Fruit fly (Drosophila melanogaster): ENCODE measurements around the gene dpr6.

The dpr6 gene

dm6 chr3L:10100781-10101180 lies 126.3 kb downstream of the dpr6 start, which contains the start of gene CG42826:
Gene CG42826 (minus strand): TSS chr3L:10100881.
- no peak for TF ChIP-seq EcR (GFP tag; optimal IDR thresholded peaks at IDR 0.05)
- TF ChIP-seq Pif1B (GFP tag; optimal IDR thresholded peaks at IDR 0.05) = no peak
- no peak for TF ChIP-seq CG32121 (GFP tag; IDR thresholded peaks at IDR 0.05)
- TF ChIP-seq Snoo (tag; optimal IDR thresholded peaks at IDR 0.05) = no peak
- no peak for TF ChIP-seq CG15710 (tag; optimal IDR thresholded peaks at IDR 0.05)
- TF ChIP-seq CG4496 (GFP tag; IDR thresholded peaks at IDR 0.05) = no peak
- TF ChIP-seq CG10348 (GFP tag; IDR thresholded peaks at IDR 0.05) = no peak
- TF ChIP-seq CG13204 (GFP tag; optimal IDR thresholded peaks at IDR 0.05) = no peak
- TF ChIP-seq CG14655 (GFP tag; optimal IDR thresholded peaks at IDR 0.05) = no peak
- no peak for TF ChIP-seq Ets98B (GFP tag; IDR thresholded peaks at IDR 0.05)
- TF ChIP-seq CG8159 (tag; optimal IDR thresholded peaks at IDR 0.05) = no peak
- TF ChIP-seq gl (tag; optimal IDR thresholded peaks at IDR 0.05) = no peak
- no peak for TF ChIP-seq CG34367 (tag; optimal IDR thresholded peaks at IDR 0.05)
- TF ChIP-seq CG9948 (tag; optimal IDR thresholded peaks at IDR 0.05) = no peak
- TF ChIP-seq CG12605 (GFP tag; IDR thresholded peaks at IDR 0.05) = no peak

dm6 chr3L:10105820-10106219 lies 131.4 kb downstream of the dpr6 start:
- TF ChIP-seq Ets98B (GFP tag; IDR thresholded peaks at IDR 0.05) (no peak), Pif1B (GFP tag; optimal IDR thresholded peaks at IDR 0.05) (no peak)

dm6 chr3L:10110379-10110778 lies 135.9 kb downstream of the dpr6 start:
- TF ChIP-seq CG8301 (tag; optimal IDR thresholded peaks at IDR 0.05) (peak; percentile 33), CG14655 (GFP tag; optimal IDR thresholded peaks at IDR 0.05) (peak; percentile 57), CG15710 (tag; optimal IDR thresholded peaks at IDR 0.05) (no peak), CG8159 (tag; optimal IDR thresholded peaks at IDR 0.05) (peak; percentile 34)

dm6 chr3L:10151527-10151926 lies 177.1 kb downstream of the dpr6 start, which contains the start of gene CG8072:
Gene CG8072 (plus strand): TSS chr3L:10151827.
- no peak for TF ChIP-seq Pif1B (GFP tag; optimal IDR thresholded peaks at IDR 0.05)
- no peak for TF ChIP-seq CG13204 (GFP tag; optimal IDR thresholded peaks at IDR 0.05)
- TF ChIP-seq fd96Ca (GFP tag; IDR thresholded peaks at IDR 0.05) = no peak
- TF ChIP-seq D1 (tag; optimal IDR thresholded peaks at IDR 0.05) = no peak
- no peak for TF ChIP-seq CG12605 (GFP tag; IDR thresholded peaks at IDR 0.05)
- TF ChIP-seq CG10348 (GFP tag; IDR thresholded peaks at IDR 0.05) = no peak
- TF ChIP-seq Pif1A (GFP tag; optimal IDR thresholded peaks at IDR 0.05) = no peak
- no peak for TF ChIP-seq CG14655 (GFP tag; optimal IDR thresholded peaks at IDR 0.05)
- TF ChIP-seq CG8159 (tag; optimal IDR thresholded peaks at IDR 0.05) = no peak
- no peak for TF ChIP-seq CG34367 (tag; optimal IDR thresholded peaks at IDR 0.05)
- no peak for TF ChIP-seq CG32121 (GFP tag; IDR thresholded peaks at IDR 0.05)
- TF ChIP-seq CG4496 (GFP tag; IDR thresholded peaks at IDR 0.05) = no peak
- no peak for TF ChIP-seq CG9948 (tag; optimal IDR thresholded peaks at IDR 0.05)
- TF ChIP-seq CG15710 (tag; optimal IDR thresholded peaks at IDR 0.05) = no peak
- no peak for TF ChIP-seq rn (GFP tag; IDR thresholded peaks at IDR 0.05)
- TF ChIP-seq Snoo (tag; optimal IDR thresholded peaks at IDR 0.05) = no peak
- no peak for TF ChIP-seq gl (tag; optimal IDR thresholded peaks at IDR 0.05)
- no peak for TF ChIP-seq CG8301 (tag; optimal IDR thresholded peaks at IDR 0.05)
- no peak for TF ChIP-seq EcR (GFP tag; optimal IDR thresholded peaks at IDR 0.05)
- no peak for TF ChIP-seq Ets98B (GFP tag; IDR thresholded peaks at IDR 0.05)

dm6 chr3L:10156080-10156479 lies 181.6 kb downstream of the dpr6 start:
- TF ChIP-seq CG34367 (tag; optimal IDR thresholded peaks at IDR 0.05) = no peak
- TF ChIP-seq EcR (GFP tag; optimal IDR thresholded peaks at IDR 0.05) = no peak
- TF ChIP-seq CG12605 (GFP tag; IDR thresholded peaks at IDR 0.05) = no peak
- TF ChIP-seq CG13204 (GFP tag; optimal IDR thresholded peaks at IDR 0.05) = no peak
- no peak for TF ChIP-seq Pif1A (GFP tag; optimal IDR thresholded peaks at IDR 0.05)
- TF ChIP-seq D1 (tag; optimal IDR thresholded peaks at IDR 0.05) = no peak
- no peak for TF ChIP-seq CG8159 (tag; optimal IDR thresholded peaks at IDR 0.05)
- TF ChIP-seq CG15710 (tag; optimal IDR thresholded peaks at IDR 0.05) = no peak
- TF ChIP-seq CG10348 (GFP tag; IDR thresholded peaks at IDR 0.05) = no peak
- TF ChIP-seq CG17806 (tag; optimal IDR thresholded peaks at IDR 0.05) = no peak

dm6 chr3L:10166923-10167322 lies 192.5 kb downstream of the dpr6 start, which contains the start of gene CG6628:
Gene CG6628 (minus strand): TSS chr3L:10167023.
- no peak for TF ChIP-seq CG4496 (GFP tag; IDR thresholded peaks at IDR 0.05)
- TF ChIP-seq gl (tag; optimal IDR thresholded peaks at IDR 0.05) = no peak
- TF ChIP-seq CG13204 (GFP tag; optimal IDR thresholded peaks at IDR 0.05) = no peak
- TF ChIP-seq CG12605 (GFP tag; IDR thresholded peaks at IDR 0.05) = no peak
- TF ChIP-seq CG32121 (GFP tag; IDR thresholded peaks at IDR 0.05) = no peak
- no peak for TF ChIP-seq CG34367 (tag; optimal IDR thresholded peaks at IDR 0.05)
- TF ChIP-seq CG14655 (GFP tag; optimal IDR thresholded peaks at IDR 0.05) = no peak
- TF ChIP-seq CG17806 (tag; optimal IDR thresholded peaks at IDR 0.05) = no peak
- TF ChIP-seq CG9948 (tag; optimal IDR thresholded peaks at IDR 0.05) = no peak
- TF ChIP-seq Pif1B (GFP tag; optimal IDR thresholded peaks at IDR 0.05) = no peak
- no peak for TF ChIP-seq EcR (GFP tag; optimal IDR thresholded peaks at IDR 0.05)
- TF ChIP-seq Ets98B (GFP tag; IDR thresholded peaks at IDR 0.05) = no peak
- no peak for TF ChIP-seq Snoo (tag; optimal IDR thresholded peaks at IDR 0.05)
- no peak for TF ChIP-seq CG15710 (tag; optimal IDR thresholded peaks at IDR 0.05)

dm6 chr3L:10185924-10186323 lies 211.5 kb downstream of the dpr6 start, which contains the start of gene dpr10:
Gene dpr10 (minus strand): TSS chr3L:10186108.
- no peak for TF ChIP-seq CG13204 (GFP tag; optimal IDR thresholded peaks at IDR 0.05)
- TF ChIP-seq D1 (tag; optimal IDR thresholded peaks at IDR 0.05) = no peak
- TF ChIP-seq CG8159 (tag; optimal IDR thresholded peaks at IDR 0.05) = no peak
- TF ChIP-seq fd96Ca (GFP tag; IDR thresholded peaks at IDR 0.05) = no peak
- peak; percentile 85; the same call in 2 of the 3 replicates for TF ChIP-seq CG4496 (GFP tag; IDR thresholded peaks at IDR 0.05)
- TF ChIP-seq Ets98B (GFP tag; IDR thresholded peaks at IDR 0.05) = peak; percentile 45; the same call in 1 of the 2 replicates
- TF ChIP-seq CG32121 (GFP tag; IDR thresholded peaks at IDR 0.05) = 0 out of 2 replicates have a peak, but pooled peaks have one; percentile 23

Measured in whole organism, pupa.